Worm (Caenorhabditis elegans) whole organism, mixed stage, embryonic: ENCODE measurements around the gene C42C1.19.

Experiments used
- M03D4.4 ChIP-seq: sonication (generic microtip); optimal IDR thresholded peaks from 2 replicates; lab custom pipeline; 2017; ENCODE audit warnings: mild to moderate bottlenecking, missing genetic modification characterization, missing compliant biosample characterization
- blmp-1 ChIP-seq: fragments of 150-350 bp; optimal IDR thresholded peaks from 2 replicates; lab custom pipeline; 2014; ENCODE audit warnings: missing biosample characterization, missing genetic modification characterization
- ces-1 ChIP-seq: fragments of 150-350 bp; optimal IDR thresholded peaks from 2 replicates; lab custom pipeline; 2014; ENCODE audit warnings: missing biosample characterization, missing genetic modification reagents, missing genetic modification characterization
- cnd-1 ChIP-seq: fragments of 200-800 bp; sonication (Bioruptor generic); optimal IDR thresholded peaks from 2 replicates; lab custom pipeline; 2018; ENCODE audit warnings: mild to moderate bottlenecking, missing genetic modification characterization, missing compliant biosample characterization
- elt-3 ChIP-seq: fragments of 150-350 bp; optimal IDR thresholded peaks from 2 replicates; lab custom pipeline; 2014; ENCODE audit warnings: missing biosample characterization, missing genetic modification characterization
- flh-1 ChIP-seq: fragments of 200-800 bp; sonication (Bioruptor generic); optimal IDR thresholded peaks from 2 replicates; lab custom pipeline; 2018; ENCODE audit warnings: mild to moderate bottlenecking, missing genetic modification characterization, moderate library complexity, missing compliant biosample characterization
- mab-5 ChIP-seq: fragments of 150-350 bp; optimal IDR thresholded peaks from 2 replicates; lab custom pipeline; 2014; ENCODE audit warnings: missing biosample characterization, missing genetic modification characterization
- nhr-12 ChIP-seq: fragments of 150-350 bp; optimal IDR thresholded peaks from 2 replicates; lab custom pipeline; 2014; ENCODE audit warnings: missing biosample characterization, missing genetic modification characterization
- nhr-237 ChIP-seq: fragments of 150-350 bp; optimal IDR thresholded peaks from 2 replicates; lab custom pipeline; 2014; ENCODE audit warnings: missing biosample characterization, missing genetic modification characterization
- nhr-28 ChIP-seq: fragments of 150-350 bp; optimal IDR thresholded peaks from 2 replicates; lab custom pipeline; 2014; ENCODE audit warnings: missing biosample characterization, missing genetic modification characterization
- pha-4 ChIP-seq: fragments of 150-350 bp; optimal IDR thresholded peaks from 2 replicates; lab custom pipeline; 2018; ENCODE audit warnings: missing biosample characterization, missing genetic modification reagents, missing genetic modification characterization
- snpc-4 ChIP-seq: fragments of 150-350 bp; optimal IDR thresholded peaks from 2 replicates; lab custom pipeline; 2014; ENCODE audit warnings: missing biosample characterization, missing genetic modification characterization
- unc-39 ChIP-seq: fragments of 150-350 bp; optimal IDR thresholded peaks from 2 replicates; lab custom pipeline; 2014; ENCODE audit warnings: missing biosample characterization, missing genetic modification characterization
- unc-62 ChIP-seq: fragments of 150-350 bp; optimal IDR thresholded peaks from 2 replicates; lab custom pipeline; 2014; ENCODE audit warnings: missing biosample characterization, missing genetic modification reagents, missing genetic modification characterization

ce11 chrIV:12307720-12308119 is 25.2 kb downstream of the C42C1.19 start, which contains the start of gene oac-57:
- TF ChIP-seq elt-3 (tag; lab: Kevin White, UChicago) (no peak), unc-62 (GFP tag; lab: Kevin White, UChicago) (no peak), blmp-1 (tag; lab: Kevin White, UChicago) (no peak), nhr-237 (no peak), unc-39 (no peak), M03D4.4 (tag; lab: Kevin White, UChicago) (no peak), pha-4 (tag; lab: Kevin White, UChicago) (no peak), ces-1 (GFP tag; lab: Kevin White, UChicago) (no peak), nhr-28 (tag; lab: Kevin White, UChicago) (no peak), cnd-1 (tag; lab: Kevin White, UChicago) (no peak), flh-1 (GFP tag; lab: Kevin White, UChicago) (no peak), snpc-4 (tag; lab: Kevin White, UChicago) (no peak), mab-5 (tag; lab: Kevin White, UChicago) (no peak), nhr-12 (tag; lab: Kevin White, UChicago) (no peak)
